Fruit fly (Drosophila melanogaster): Measurements from ENCODE around the gene CG42654.

CG42654 gene

dm6 chr3L:19922833-19923745 is 31.2 kb downstream of the CG42654 start, which contains the start of gene Pfdn6 (continued):
- TF ChIP-seq Smox (GFP tag; optimal IDR thresholded peaks at IDR 0.05) (no peak), CG6792 (GFP tag; optimal IDR thresholded peaks at IDR 0.05) (peak; percentile 36), Lpt (GFP tag; optimal IDR thresholded peaks at IDR 0.05) (no peak), esn (GFP tag; optimal IDR thresholded peaks at IDR 0.05) (peak; percentile 86), Eip78C (GFP tag) (peak; percentile 86), CG3919 (GFP tag; optimal IDR thresholded peaks at IDR 0.05) (no peak)

dm6 chr3L:19919981-19920380 is 34.3 kb downstream of the CG42654 start:
- no peak for TF ChIP-seq Ets21C (GFP tag; optimal IDR thresholded peaks at IDR 0.05)
- no peak for TF ChIP-seq spab (GFP tag; optimal IDR thresholded peaks at IDR 0.05)
- TF ChIP-seq CG6276 (GFP tag; optimal IDR thresholded peaks at IDR 0.05), result no peak

- no peak for TF ChIP-seq eg (GFP tag; IDR thresholded peaks at IDR 0.05)
- TF ChIP-seq CG32006 (GFP tag; optimal IDR thresholded peaks at IDR 0.05), result no peak
- TF ChIP-seq dac (GFP tag; optimal IDR thresholded peaks at IDR 0.05), result no peak
- TF ChIP-seq lz (GFP tag; optimal IDR thresholded peaks at IDR 0.05), result peak; percentile 6
- peak; percentile 26 for TF ChIP-seq Eip78C (GFP tag)
- TF ChIP-seq CG6854 (GFP tag; optimal IDR thresholded peaks at IDR 0.05), result peak; percentile 10
- no peak for TF ChIP-seq esn (GFP tag; optimal IDR thresholded peaks at IDR 0.05)
These were observed 39.5 kb downstream of the CG42654 start, which contains the start of gene Rpn1 for dm6 chr3L:19914833-19915232. Gene Rpn1, plus strand, starts transcription at chr3L:19915051.

dm6 chr3L:19913328-19913936 is 40.9 kb downstream of the CG42654 start, which contains the start of gene Mtr3:
Gene Mtr3, minus strand, starts transcription at chr3L:19913715.
- TF ChIP-seq CG11902 (GFP tag; optimal IDR thresholded peaks at IDR 0.05) (no peak), CG15336 (GFP tag; IDR thresholded peaks at IDR 0.05) (no peak), CG8319 (GFP tag; optimal IDR thresholded peaks at IDR 0.05) (no peak), topi (GFP tag; optimal IDR thresholded peaks at IDR 0.05) (no peak), Sox102F (GFP tag; optimal IDR thresholded peaks at IDR 0.05) (no peak), lz (GFP tag; optimal IDR thresholded peaks at IDR 0.05) (no peak), CG8632 (GFP tag; optimal IDR thresholded peaks at IDR 0.05) (no peak), Hr39 (GFP tag; optimal IDR thresholded peaks at IDR 0.05) (no peak), Eip93F (GFP tag; optimal IDR thresholded peaks at IDR 0.05) (no peak), Hr38 (GFP tag; optimal IDR thresholded peaks at IDR 0.05) (no peak), CG34406 (GFP tag; optimal IDR thresholded peaks at IDR 0.05) (no peak), Sox14 (GFP tag; optimal IDR thresholded peaks at IDR 0.05) (no peak), ss (GFP tag; optimal IDR thresholded peaks at IDR 0.05) (no peak), acj6 (GFP tag; optimal IDR thresholded peaks at IDR 0.05) (no peak), CG7368 (GFP tag; optimal IDR thresholded peaks at IDR 0.05) (no peak)

dm6 chr3L:19910054-19910414 is 44.3 kb downstream of the CG42654 start, which contains the start of the genes Mi-2 and Prp3:
Gene Mi-2, minus strand, starts transcription at chr3L:19910215.
Gene Prp3, plus strand, starts transcription at chr3L:19910300.
- TF ChIP-seq CG6808 (GFP tag; optimal IDR thresholded peaks at IDR 0.05) (no peak), fkh (GFP tag; optimal IDR thresholded peaks at IDR 0.05) (peak; percentile 71), Sox14 (GFP tag; optimal IDR thresholded peaks at IDR 0.05) (peak; percentile 31), Eip78C (GFP tag) (peak; percentile 54), eg (GFP tag; IDR thresholded peaks at IDR 0.05) (no peak), CG6163 (GFP tag; IDR thresholded peaks at IDR 0.05) (peak; percentile 48; the same call in 2 of the 3 replicates)

Measured in whole organism, prepupa.